Worm (Caenorhabditis elegans) whole organism, young adult: ENCODE results near the gene tag-266.

ENCODE experiments used
- B0019.2 ChIP-seq: fragments of 200-800 bp; sonication (Bioruptor generic); conservative IDR thresholded peaks from 2 replicates; pipeline ENCODE4 v1.3.6; 2022; ENCODE audit warnings: missing genetic modification reagents, missing genetic modification characterization, missing compliant biosample characterization
- C17E4.6 ChIP-seq: fragments of 200-800 bp; sonication (Bioruptor generic); IDR thresholded peaks from 2 replicates; pipeline ENCODE4 v1.3.6; 2022; ENCODE audit warnings: missing genetic modification reagents, missing genetic modification characterization, missing compliant biosample characterization
- D2030.7 ChIP-seq: fragments of 200-800 bp; sonication (Bioruptor generic); IDR thresholded peaks from 2 replicates; pipeline ENCODE4 v1.3.6; 2022; ENCODE audit warnings: missing genetic modification reagents, missing genetic modification characterization, missing compliant biosample characterization
- F22D6.2 ChIP-seq: sonication (generic microtip); optimal IDR thresholded peaks from 2 replicates; lab custom pipeline; 2016; ENCODE audit warnings: mild to moderate bottlenecking, missing genetic modification characterization, missing compliant biosample characterization
- F39B2.1 ChIP-seq: fragments of 200-800 bp; sonication (Bioruptor generic); IDR thresholded peaks from 2 replicates; pipeline ENCODE4 v1.3.6; 2022; ENCODE audit warnings: missing genetic modification reagents, missing genetic modification characterization, missing compliant biosample characterization
- F55B11.4 ChIP-seq: sonication (generic microtip); optimal IDR thresholded peaks from 2 replicates; lab custom pipeline; 2016; ENCODE audit warnings: missing compliant biosample characterization, missing genetic modification characterization, borderline replicate concordance; ENCODE audit not compliant: insufficient read depth
- F57A8.1 ChIP-seq: fragments of 200-800 bp; sonication (Bioruptor generic); optimal IDR thresholded peaks from 2 replicates; lab custom pipeline; 2018; ENCODE audit warnings: mild to moderate bottlenecking, missing genetic modification characterization, moderate library complexity, missing compliant biosample characterization
- K11D2.4 ChIP-seq: fragments of 200-800 bp; sonication (Bioruptor generic); IDR thresholded peaks from 2 replicates; pipeline ENCODE4 v1.3.6; 2022; ENCODE audit warnings: missing genetic modification reagents, missing genetic modification characterization, missing compliant biosample characterization
- K12H6.12 ChIP-seq: fragments of 200-800 bp; sonication (Bioruptor generic); optimal IDR thresholded peaks from 2 replicates; lab custom pipeline; 2018; ENCODE audit warnings: mild to moderate bottlenecking, missing genetic modification characterization, missing compliant biosample characterization
- Y53F4B.3 ChIP-seq: fragments of 200-800 bp; sonication (Bioruptor generic); IDR thresholded peaks from 2 replicates; pipeline ENCODE4 v1.3.6; 2022; ENCODE audit warnings: missing genetic modification reagents, missing genetic modification characterization, missing compliant biosample characterization
- attf-5 ChIP-seq: fragments of 200-800 bp; sonication (Bioruptor generic); optimal IDR thresholded peaks from 2 replicates; lab custom pipeline; 2018; ENCODE audit warnings: mild to moderate bottlenecking, missing genetic modification characterization, missing compliant biosample characterization
- attf-6 ChIP-seq: fragments of 200-800 bp; sonication (Bioruptor generic); IDR thresholded peaks from 2 replicates; pipeline ENCODE4 v1.3.6; 2022; ENCODE audit warnings: missing genetic modification reagents, missing genetic modification characterization, missing compliant biosample characterization
- bed-1 ChIP-seq: fragments of 200-800 bp; sonication (Bioruptor generic); IDR thresholded peaks from 2 replicates; pipeline ENCODE4 v1.3.6; 2022; ENCODE audit warnings: missing genetic modification reagents, missing genetic modification characterization, missing compliant biosample characterization
- ccch-3 ChIP-seq: fragments of 200-800 bp; sonication (Bioruptor generic); optimal IDR thresholded peaks from 2 replicates; lab custom pipeline; 2018; ENCODE audit warnings: mild to moderate bottlenecking, missing genetic modification characterization, missing compliant biosample characterization
- cebp-1 ChIP-seq, 2 experiments: fragments of 200-800 bp in 1 of 2; sonication (Bioruptor generic) in 1 of 2; sonication (generic microtip) in 1 of 2; IDR thresholded peaks in 1 of 2; optimal IDR thresholded peaks in 1 of 2; 2 replicates each; pipeline versions ENCODE4 v1.3.6 to Lab custom; 2017 to 2022; ENCODE audit warnings: missing compliant biosample characterization in 2 of 2, missing genetic modification characterization in 2 of 2, mild to moderate bottlenecking in 1 of 2, missing genetic modification reagents in 1 of 2, moderate library complexity in 1 of 2
- ceh-100 ChIP-seq: fragments of 200-800 bp; sonication (Bioruptor generic); IDR thresholded peaks from 2 replicates; pipeline ENCODE4 v1.3.6; 2022; ENCODE audit warnings: missing genetic modification reagents, missing genetic modification characterization, missing compliant biosample characterization
- ceh-27 ChIP-seq: fragments of 200-800 bp; sonication (Bioruptor generic); optimal IDR thresholded peaks from 2 replicates; lab custom pipeline; 2018; ENCODE audit warnings: mild to moderate bottlenecking, missing genetic modification characterization, moderate library complexity, missing compliant biosample characterization
- dox-1 ChIP-seq: fragments of 200-800 bp; sonication (Bioruptor generic); IDR thresholded peaks from 2 replicates; pipeline ENCODE4 v1.3.6; 2022; ENCODE audit warnings: missing genetic modification reagents, missing genetic modification characterization, missing compliant biosample characterization
- egl-44 ChIP-seq: fragments of 200-800 bp; sonication (Bioruptor generic); IDR thresholded peaks from 2 replicates; pipeline ENCODE4 v1.3.6; 2022; ENCODE audit warnings: missing genetic modification reagents, missing genetic modification characterization, missing compliant biosample characterization
- ets-4 ChIP-seq: fragments of 200-800 bp; sonication (Bioruptor generic); optimal IDR thresholded peaks from 2 replicates; lab custom pipeline; 2018; ENCODE audit warnings: mild to moderate bottlenecking, missing genetic modification characterization, missing compliant biosample characterization
- hmg-1.2 ChIP-seq: fragments of 200-800 bp; sonication (Bioruptor generic); IDR thresholded peaks from 2 replicates; pipeline ENCODE4 v1.3.6; 2022; ENCODE audit warnings: missing genetic modification reagents, missing genetic modification characterization, missing compliant biosample characterization
- let-607 ChIP-seq, 2 experiments: fragments of 200-800 bp in 1 of 2; sonication (Bioruptor generic) in 1 of 2; sonication (generic microtip) in 1 of 2; optimal IDR thresholded peaks; 2 replicates each; lab custom pipeline; 2016 to 2018; ENCODE audit warnings: mild to moderate bottlenecking in 2 of 2, missing compliant biosample characterization in 2 of 2, missing genetic modification characterization in 2 of 2, moderate library complexity in 2 of 2, missing genotype in 1 of 2
- lin-35 ChIP-seq, 3 experiments: fragments of 150-350 bp in 2 of 3; sonication (generic microtip) in 1 of 3; optimal IDR thresholded peaks; 2 replicates each; lab custom pipeline; 2014 to 2018; ENCODE audit warnings: missing biosample characterization in 3 of 3, missing genetic modification characterization in 3 of 3, missing genetic modification reagents in 3 of 3
- lin-40 ChIP-seq: sonication (generic microtip); optimal IDR thresholded peaks from 2 replicates; lab custom pipeline; 2016; ENCODE audit warnings: missing genetic modification characterization, mild to moderate bottlenecking, missing compliant biosample characterization, missing genotype, missing genetic modification reagents
- madf-8 ChIP-seq: fragments of 200-800 bp; sonication (Bioruptor generic); conservative IDR thresholded peaks from 2 replicates; pipeline ENCODE4 v1.3.6; 2022; ENCODE audit warnings: missing genetic modification reagents, missing genetic modification characterization, missing compliant biosample characterization
- mcd-1 ChIP-seq: fragments of 200-800 bp; sonication (Bioruptor generic); IDR thresholded peaks from 2 replicates; pipeline ENCODE4 v1.3.6; 2022; ENCODE audit warnings: missing genetic modification reagents, missing genetic modification characterization, missing compliant biosample characterization
- mel-28 ChIP-seq: sonication (generic microtip); optimal IDR thresholded peaks from 2 replicates; lab custom pipeline; 2016; ENCODE audit warnings: borderline replicate concordance, mild to moderate bottlenecking, missing genetic modification characterization, missing compliant biosample characterization
- pbrm-1 ChIP-seq: fragments of 200-800 bp; sonication (Bioruptor generic); IDR thresholded peaks from 2 replicates; pipeline ENCODE4 v1.3.6; 2022; ENCODE audit warnings: missing genetic modification reagents, missing genetic modification characterization, missing compliant biosample characterization
- rpc-1 ChIP-seq, 2 experiments: fragments of 150-350 bp in 1 of 2; sonication (generic microtip) in 1 of 2; optimal IDR thresholded peaks; 2 replicates each; lab custom pipeline; 2014 to 2018; ENCODE audit warnings: missing biosample characterization in 1 of 2, missing genetic modification characterization in 1 of 2, missing genetic modification reagents in 1 of 2, missing genotype in 1 of 2
- sdz-38 ChIP-seq: sonication (generic microtip); optimal IDR thresholded peaks from 2 replicates; lab custom pipeline; 2016; ENCODE audit warnings: missing genotype, missing genetic modification characterization, missing compliant biosample characterization
- tbp1 ChIP-seq: fragments of 200-800 bp; sonication (Bioruptor generic); optimal IDR thresholded peaks from 2 replicates; lab custom pipeline; 2018; ENCODE audit warnings: mild to moderate bottlenecking, missing genetic modification characterization, missing compliant biosample characterization
- tlf-1 ChIP-seq: fragments of 200-800 bp; sonication (Bioruptor generic); optimal IDR thresholded peaks from 2 replicates; lab custom pipeline; 2018; ENCODE audit warnings: mild to moderate bottlenecking, missing genetic modification characterization, missing compliant biosample characterization
- unc-130 ChIP-seq: sonication (generic microtip); optimal IDR thresholded peaks from 2 replicates; lab custom pipeline; 2016; ENCODE audit warnings: missing genetic modification reagents, missing genetic modification characterization, missing compliant biosample characterization
- xnd-1 ChIP-seq: sonication (generic microtip); optimal IDR thresholded peaks from 2 replicates; lab custom pipeline; 2016; ENCODE audit warnings: missing genotype, missing genetic modification reagents, missing genetic modification characterization, missing compliant biosample characterization
- zfh-2 ChIP-seq: fragments of 200-800 bp; sonication (Bioruptor generic); conservative IDR thresholded peaks from 2 replicates; pipeline ENCODE4 v1.3.6; 2022; ENCODE audit warnings: missing genetic modification reagents, missing genetic modification characterization, missing compliant biosample characterization
- ztf-18 ChIP-seq: sonication (generic microtip); optimal IDR thresholded peaks from 2 replicates; lab custom pipeline; 2016; ENCODE audit warnings: missing genotype, mild to moderate bottlenecking, missing genetic modification characterization, missing compliant biosample characterization
- ztf-22 ChIP-seq: fragments of 200-800 bp; sonication (Bioruptor generic); optimal IDR thresholded peaks from 2 replicates; lab custom pipeline; 2018; ENCODE audit warnings: mild to moderate bottlenecking, missing genetic modification characterization, moderate library complexity, missing compliant biosample characterization
- ztf-26 ChIP-seq: sonication (generic microtip); optimal IDR thresholded peaks from 2 replicates; lab custom pipeline; 2017; ENCODE audit warnings: missing genetic modification characterization, missing compliant biosample characterization
- ztf-3 ChIP-seq: fragments of 200-800 bp; sonication (Bioruptor generic); optimal IDR thresholded peaks from 2 replicates; lab custom pipeline; 2018; ENCODE audit warnings: mild to moderate bottlenecking, missing genetic modification characterization, missing compliant biosample characterization

tag-266 gene

DNA sequence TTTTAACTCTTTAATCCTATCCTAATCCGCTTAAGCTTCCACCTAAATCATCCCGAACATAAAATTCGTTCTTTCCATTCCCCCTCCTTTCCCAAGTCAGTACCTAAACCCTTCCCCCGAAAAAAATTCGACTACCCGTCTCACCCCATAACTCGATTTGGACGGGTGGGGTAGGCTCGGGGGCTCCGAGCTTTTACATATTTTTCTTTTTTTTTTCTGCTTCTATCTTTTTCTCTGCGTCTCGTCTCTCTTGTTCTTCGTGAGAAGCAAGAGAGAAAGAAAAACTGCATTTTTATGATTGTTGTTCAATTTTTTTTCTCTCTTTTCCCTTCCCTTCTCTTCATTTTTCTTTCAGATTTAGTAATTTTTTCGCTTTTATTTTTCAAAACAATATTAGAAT, 35.4 kb upstream of the tag-266 start:
- no peak for TF ChIP-seq ztf-26 (tag; lab: Kevin White, UChicago)
- no peak for TF ChIP-seq F22D6.2 (tag; lab: Kevin White, UChicago)
- TF ChIP-seq F55B11.4 (tag; lab: Kevin White, UChicago), result no peak
- no peak for TF ChIP-seq madf-8 (GFP tag; lab: Robert Waterston, UW)
- no peak for TF ChIP-seq F39B2.1 (GFP tag; lab: Robert Waterston, UW)
- no peak for TF ChIP-seq rpc-1 (optimal IDR thresholded peaks at IDR 0.05; lab: Kevin White, UChicago)
- no peak for TF ChIP-seq rpc-1 (tag; optimal IDR thresholded peaks at IDR 0.05; lab: Kevin White, UChicago)
- TF ChIP-seq ceh-100 (GFP tag; lab: Robert Waterston, UW), result no peak
- no peak for TF ChIP-seq unc-130
- no peak for TF ChIP-seq C17E4.6
- TF ChIP-seq sdz-38 (tag; lab: Kevin White, UChicago), result no peak
- no peak for TF ChIP-seq let-607 (tag; optimal IDR thresholded peaks at IDR 0.05; lab: Kevin White, UChicago)
- TF ChIP-seq xnd-1 (tag; lab: Kevin White, UChicago), result no peak
- TF ChIP-seq hmg-1.2 (GFP tag; lab: Robert Waterston, UW), result no peak
- TF ChIP-seq mel-28 (tag; lab: Kevin White, UChicago), result no peak
- TF ChIP-seq D2030.7 (GFP tag; lab: Robert Waterston, UW), result no peak
- no peak for TF ChIP-seq bed-1 (GFP tag; lab: Robert Waterston, UW)
- TF ChIP-seq attf-6 (GFP tag; lab: Robert Waterston, UW), result no peak
- TF ChIP-seq, all 124 proteins: peak for 0

DNA sequence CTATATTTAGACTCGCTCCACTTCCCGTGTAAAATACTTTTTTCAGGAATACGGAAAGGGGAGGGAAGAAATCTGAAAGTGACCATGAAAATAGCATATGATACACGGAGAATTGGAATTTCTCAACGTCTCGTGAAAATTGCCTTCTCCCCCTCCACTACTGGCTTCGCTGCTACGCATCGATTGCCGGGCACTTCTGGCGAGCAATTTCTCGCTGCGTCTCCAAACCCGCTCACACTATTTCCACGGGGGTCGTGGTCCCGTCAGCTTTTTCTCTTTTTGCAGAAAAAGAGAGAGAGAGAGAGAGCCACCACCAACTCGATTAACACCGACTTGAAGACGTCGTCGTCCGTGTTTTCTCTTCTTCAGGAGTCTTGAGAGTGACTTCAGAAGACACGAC, 31.0 kb upstream of the tag-266 start:
- peak; percentile 57; the same call in 1 of the 2 replicates for TF ChIP-seq hmg-1.2 (GFP tag; lab: Robert Waterston, UW)
- TF ChIP-seq K11D2.4 (GFP tag; lab: Robert Waterston, UW), result no peak
- peak; percentile 17; the same call in 1 of the 2 replicates for TF ChIP-seq dox-1 (GFP tag; lab: Robert Waterston, UW)
- TF ChIP-seq ceh-27 (GFP tag; lab: Kevin White, UChicago), result peak; percentile 5
- peak; percentile 51 for TF ChIP-seq K12H6.12 (tag; lab: Kevin White, UChicago)
- TF ChIP-seq ets-4 (GFP tag; lab: Kevin White, UChicago), result no peak
- TF ChIP-seq attf-5 (GFP tag; lab: Kevin White, UChicago), result peak; percentile 1
- peak; percentile 46 for TF ChIP-seq lin-40 (tag; lab: Kevin White, UChicago)
- peak; percentile 92 for TF ChIP-seq zfh-2 (GFP tag; lab: Robert Waterston, UW)
- no peak for TF ChIP-seq B0019.2
- no peak for TF ChIP-seq cebp-1 (GFP tag; IDR thresholded peaks at IDR 0.05; lab: Robert Waterston, UW)
- peak; percentile 43 for TF ChIP-seq cebp-1 (tag; optimal IDR thresholded peaks at IDR 0.05; lab: Kevin White, UChicago)
- TF ChIP-seq lin-35 (GFP tag; optimal IDR thresholded peaks at IDR 0.05; lab: Kevin White, UChicago), result peak in 1 of 3 experiments; percentile 34

DNA sequence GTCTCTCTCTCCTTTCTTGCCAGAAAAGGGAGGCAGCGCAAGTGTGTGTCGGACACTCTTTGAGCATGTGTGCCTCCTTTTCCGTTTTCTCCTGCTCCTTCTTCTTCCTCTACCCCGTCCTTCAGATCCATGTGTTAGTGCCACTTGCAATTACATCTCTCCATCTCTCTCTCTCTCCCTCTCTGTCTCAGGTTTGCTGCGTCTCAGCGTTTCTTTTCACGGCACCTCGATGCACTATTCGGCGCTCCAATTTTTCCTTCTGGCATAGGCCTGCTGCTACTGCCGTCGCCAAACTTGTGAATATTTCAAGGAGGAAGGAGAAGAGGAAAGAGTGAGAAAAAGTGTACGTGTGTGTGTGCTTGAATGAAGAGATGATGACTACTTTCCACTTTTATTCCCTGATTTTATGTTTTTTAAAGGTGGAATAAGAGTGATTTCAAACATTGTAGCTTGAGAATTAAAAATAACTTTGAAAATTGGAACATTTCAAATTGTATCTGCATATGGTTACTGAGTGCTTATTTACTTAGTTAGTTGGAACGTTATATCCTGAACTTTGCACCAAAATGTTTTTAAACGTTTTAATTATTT, 28.4 kb upstream of the tag-266 start, which contains the start of gene W02B3.3:
TSS of gene W02B3.3 (minus strand) at position 131 of the 591 bp plus-strand sequence.
- TF ChIP-seq ceh-27 (GFP tag; lab: Kevin White, UChicago), result peak; percentile 66
- TF ChIP-seq mcd-1 (GFP tag; lab: Robert Waterston, UW), result peak; percentile 39; the same call in 1 of the 2 replicates
- no peak for TF ChIP-seq ztf-22 (GFP tag; lab: Kevin White, UChicago)
- TF ChIP-seq egl-44 (GFP tag; lab: Robert Waterston, UW), result peak; percentile 26; the same call in 1 of the 2 replicates
- no peak for TF ChIP-seq tlf-1 (GFP tag; lab: Kevin White, UChicago)
- TF ChIP-seq tbp1 (GFP tag; lab: Kevin White, UChicago), result no peak
- TF ChIP-seq K12H6.12 (tag; lab: Kevin White, UChicago), result peak; percentile 59
- no peak for TF ChIP-seq ztf-18 (tag; lab: Kevin White, UChicago)
- peak; percentile 41; the same call in 1 of the 2 replicates for TF ChIP-seq hmg-1.2 (GFP tag; lab: Robert Waterston, UW)
- TF ChIP-seq ccch-3 (GFP tag; lab: Kevin White, UChicago), result no peak
- no peak for TF ChIP-seq F39B2.1 (GFP tag; lab: Robert Waterston, UW)
- TF ChIP-seq zfh-2 (GFP tag; lab: Robert Waterston, UW), result peak; percentile 87
- no peak for TF ChIP-seq ztf-3 (GFP tag; lab: Kevin White, UChicago)
- 0 out of 2 replicates have a peak, but pooled peaks have one; percentile 16 for TF ChIP-seq pbrm-1 (GFP tag; lab: Robert Waterston, UW)
- TF ChIP-seq lin-40 (tag; lab: Kevin White, UChicago), result peak; percentile 57
- TF ChIP-seq lin-35 (GFP tag; optimal IDR thresholded peaks at IDR 0.05; lab: Kevin White, UChicago), result peak in 1 of 3 experiments; percentile 45
- no peak for TF ChIP-seq Y53F4B.3 (GFP tag; lab: Robert Waterston, UW)
- TF ChIP-seq dox-1 (GFP tag; lab: Robert Waterston, UW), result peak; percentile 17; the same call in 1 of the 2 replicates
- no peak for TF ChIP-seq F57A8.1 (GFP tag; lab: Kevin White, UChicago)
